Fruit fly (Drosophila melanogaster) whole organism, larva: Measurements from ENCODE around the gene CG6470.
A peak's percentile ranks its signal among the peaks of the same experiment; 100 is the strongest.

Experiments used
- noc ChIP-seq: fragments of 200-800 bp; sonication (Bioruptor generic); optimal IDR thresholded peaks from 3 replicates; lab custom pipeline; 2019; ENCODE audit warnings: missing biosample characterization, mild to moderate bottlenecking, missing genetic modification characterization, moderate library complexity

Gene CG6470

DNA sequence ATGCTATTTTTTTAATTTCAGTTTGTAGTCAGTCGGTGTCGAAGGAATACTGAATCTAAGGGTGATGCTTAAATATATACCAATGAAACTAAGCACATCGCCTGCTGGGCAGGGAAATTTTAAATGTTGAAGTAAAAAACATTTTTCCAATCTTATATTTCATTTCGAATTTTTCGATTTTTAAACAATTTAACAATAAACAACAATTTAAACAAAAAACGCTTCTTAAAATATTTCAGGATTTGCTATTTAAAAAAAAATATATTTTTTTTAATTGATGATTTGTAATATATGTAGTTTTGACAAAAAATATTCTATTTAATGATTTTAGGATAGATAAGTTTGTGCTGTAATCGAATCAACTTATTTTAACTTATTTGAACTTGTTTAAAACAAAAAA is at the start of gene CG6470:
TSS of gene CG6470 (minus strand) at position 101 of the 400 bp plus-strand sequence.
- no peak for TF ChIP-seq noc (tag; lab: Kevin White, UChicago)

DNA sequence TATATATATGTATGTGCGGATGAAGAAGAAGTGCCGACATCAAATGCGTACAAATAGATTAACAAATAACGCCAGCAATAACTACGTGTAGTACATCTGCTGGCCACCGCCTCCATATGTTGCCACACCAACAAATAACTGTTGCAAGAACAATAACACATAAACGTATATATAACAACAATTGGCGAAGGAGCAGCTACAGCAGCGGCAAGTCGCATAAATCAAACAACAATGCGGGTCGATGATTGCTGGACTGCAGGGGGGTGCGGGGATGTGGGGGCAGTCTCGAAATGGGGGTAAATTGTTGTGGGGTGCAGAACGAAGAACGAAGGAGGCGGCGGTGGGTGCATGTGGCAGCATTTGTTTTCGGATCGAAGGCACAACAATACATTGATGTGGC is 45.9 kb upstream of the CG6470 start:
- TF ChIP-seq noc (tag; lab: Kevin White, UChicago) = no peak

DNA sequence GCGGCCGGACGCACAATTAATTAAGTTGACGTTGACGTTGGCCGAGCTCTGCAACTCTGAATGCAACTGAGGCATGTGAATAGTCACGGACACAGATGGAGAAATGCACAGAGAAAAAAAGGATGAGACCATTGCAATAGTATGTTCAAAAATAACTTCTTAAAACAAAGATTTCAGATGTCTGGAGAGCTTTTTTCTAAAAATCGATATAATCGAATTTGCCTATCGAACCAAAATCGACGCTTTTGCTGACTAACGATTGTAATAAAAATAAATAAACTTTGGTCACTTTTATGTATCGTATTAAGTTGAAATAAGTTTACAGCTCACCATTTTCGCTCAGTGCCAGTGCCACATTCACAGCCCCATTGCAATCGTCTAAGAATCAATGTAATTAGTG is 43.9 kb upstream of the CG6470 start:
- TF ChIP-seq noc (tag; lab: Kevin White, UChicago) = no peak

DNA sequence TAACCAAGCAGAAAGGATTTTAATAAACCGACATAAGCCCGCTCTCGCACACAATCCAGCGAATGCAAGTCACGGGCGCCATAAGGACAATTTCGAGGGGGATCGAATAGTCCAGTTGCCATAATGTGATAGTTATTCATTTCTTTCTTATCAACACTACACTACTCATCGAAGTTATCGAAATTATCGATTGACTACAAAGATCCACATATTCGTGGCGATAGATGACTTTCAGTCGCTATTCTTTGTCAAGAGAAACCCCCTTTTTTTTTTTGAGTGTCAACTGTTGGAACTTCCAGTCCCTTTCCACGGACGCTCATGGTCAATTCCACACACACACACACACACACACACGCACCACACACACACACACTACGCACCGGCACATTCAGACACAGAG is 39.9 kb upstream of the CG6470 start:
- no peak for TF ChIP-seq noc (tag; lab: Kevin White, UChicago)

DNA sequence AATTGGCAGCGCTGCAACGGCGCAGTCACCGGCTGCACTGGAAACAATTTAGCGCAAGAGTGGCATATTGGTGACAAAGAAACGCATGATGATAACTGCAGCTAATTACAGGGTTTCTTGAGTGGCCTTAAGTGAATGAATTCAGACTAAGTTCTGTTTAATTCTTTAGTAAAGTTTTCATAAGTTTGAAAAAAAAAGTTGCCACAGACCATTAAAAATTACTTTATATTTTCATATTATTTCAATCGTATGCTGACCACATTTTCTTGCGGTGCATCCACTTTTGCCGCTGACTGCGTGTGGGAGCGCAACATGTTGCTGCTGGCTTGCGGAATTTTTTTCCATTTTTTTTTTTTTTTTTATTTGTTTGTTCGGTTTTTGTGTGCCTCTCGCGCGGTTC is 37.8 kb upstream of the CG6470 start:
- no peak for TF ChIP-seq noc (tag; lab: Kevin White, UChicago)

DNA sequence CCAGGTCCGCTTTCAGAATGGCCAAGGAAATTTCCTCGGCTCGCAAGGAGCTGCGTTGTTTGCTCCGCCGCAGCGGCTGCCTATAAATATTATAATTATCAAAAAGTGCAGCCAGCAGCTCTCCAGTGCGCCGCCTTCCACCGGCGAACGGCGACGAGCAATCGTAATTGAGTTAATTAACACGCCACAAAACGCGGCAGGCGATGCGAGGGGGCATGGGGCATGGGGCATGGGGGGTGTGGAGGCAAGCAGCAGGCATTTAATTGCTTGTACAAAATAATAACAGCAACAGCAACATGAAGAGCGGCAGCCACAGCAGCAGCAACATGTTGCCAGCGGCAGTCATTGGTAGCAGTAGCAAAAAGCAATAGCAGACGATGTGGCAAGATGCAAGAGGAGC is 36.1 kb upstream of the CG6470 start:
- no peak for TF ChIP-seq noc (tag; lab: Kevin White, UChicago)

DNA sequence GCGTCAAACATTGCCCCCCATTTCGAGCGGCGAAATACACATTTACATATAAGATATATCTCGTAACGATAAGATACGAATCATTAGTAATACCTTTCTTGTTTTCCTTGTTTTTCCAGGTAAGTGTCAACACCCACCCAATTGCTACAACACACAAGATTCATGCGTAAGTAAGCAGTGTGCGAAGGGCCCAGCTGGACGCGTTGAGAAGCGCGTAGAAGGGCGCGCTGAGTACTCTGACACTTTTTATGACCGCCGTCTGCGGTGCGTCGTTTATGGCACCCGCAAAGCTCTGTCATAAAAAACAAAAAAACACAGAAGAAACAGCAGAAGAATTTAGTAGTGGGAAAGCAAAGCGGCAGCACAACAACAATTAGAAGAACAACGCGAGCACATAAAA is 33.0 kb upstream of the CG6470 start:
- TF ChIP-seq noc (tag; lab: Kevin White, UChicago) = no peak

DNA sequence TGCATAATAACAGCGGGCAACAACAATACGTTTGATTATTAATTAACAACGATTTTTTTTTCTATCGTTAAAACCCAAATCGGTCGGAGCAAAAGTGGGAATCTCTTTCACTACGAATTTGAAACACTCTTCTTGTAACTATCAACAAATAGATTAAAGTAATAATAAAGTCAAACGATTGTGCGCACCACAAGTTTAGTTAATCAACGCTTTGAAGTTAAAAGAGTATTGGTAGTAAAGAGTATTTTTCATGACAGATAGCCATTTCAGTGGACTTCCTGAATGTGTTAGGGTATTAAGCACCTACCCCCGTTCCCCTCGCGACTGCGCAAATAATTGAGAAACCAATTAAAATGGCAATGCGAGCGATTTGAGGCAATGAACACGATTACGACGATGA is 32.1 kb upstream of the CG6470 start:
- TF ChIP-seq noc (tag; lab: Kevin White, UChicago) = peak; percentile 91

DNA sequence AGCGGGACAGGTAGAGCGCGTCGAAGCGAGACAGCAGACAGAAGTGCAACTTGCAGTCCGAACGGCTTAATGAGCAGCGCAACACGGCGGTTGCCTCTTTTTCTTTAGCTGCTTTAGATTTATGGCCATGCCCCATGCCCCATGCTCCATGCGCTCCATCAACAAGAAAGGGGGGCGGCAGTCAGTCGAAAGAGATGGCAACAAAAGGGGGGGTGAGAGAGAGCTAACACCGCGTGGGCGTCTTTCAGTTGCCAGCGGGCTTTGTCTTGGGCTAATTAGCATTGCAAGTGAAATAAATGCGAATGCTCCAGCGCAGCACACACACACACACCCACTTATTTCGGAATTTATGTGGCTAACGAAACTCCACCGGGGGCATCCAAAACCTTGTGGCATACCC is 30.5 kb upstream of the CG6470 start:
- TF ChIP-seq noc (tag; lab: Kevin White, UChicago) = no peak

DNA sequence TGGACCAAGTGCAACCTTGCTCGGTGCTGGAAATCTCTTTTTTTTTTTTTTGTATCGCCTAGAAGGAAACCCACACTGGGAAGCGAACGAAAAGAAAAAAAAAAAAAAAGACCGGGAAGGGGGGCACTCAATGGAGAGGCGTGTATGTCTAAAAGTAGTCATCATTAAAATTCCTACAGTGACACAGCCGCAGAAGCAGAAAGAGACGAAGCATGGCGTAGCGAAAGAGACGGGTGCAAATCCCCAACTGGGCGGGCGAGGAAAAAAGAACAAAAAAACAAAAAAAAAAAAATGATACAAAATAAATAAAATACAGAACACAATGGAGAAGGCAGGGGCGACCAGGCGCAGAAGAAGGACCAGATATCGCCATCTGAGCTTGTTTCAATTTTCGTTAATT is 30.1 kb upstream of the CG6470 start:
- no peak for TF ChIP-seq noc (tag; lab: Kevin White, UChicago)

DNA sequence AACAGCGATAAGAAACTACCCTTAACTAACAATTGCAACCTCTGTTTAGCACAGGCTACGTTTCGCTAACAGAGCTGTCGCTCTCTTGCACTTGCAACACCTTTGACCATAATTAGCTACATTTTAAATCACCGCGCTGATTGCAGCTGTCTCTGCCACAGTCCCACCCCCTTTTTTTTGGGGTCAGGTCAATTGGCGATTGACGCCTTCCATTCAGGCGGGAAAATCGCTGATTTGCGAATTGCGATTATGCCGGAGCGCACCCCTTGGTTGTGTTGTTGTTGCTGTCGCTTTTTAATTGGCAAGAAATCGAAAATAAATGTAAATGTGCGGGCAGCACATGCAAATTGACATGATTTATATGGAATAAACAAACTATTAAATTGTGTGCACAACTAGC is 28.7 kb upstream of the CG6470 start:
- no peak for TF ChIP-seq noc (tag; lab: Kevin White, UChicago)

DNA sequence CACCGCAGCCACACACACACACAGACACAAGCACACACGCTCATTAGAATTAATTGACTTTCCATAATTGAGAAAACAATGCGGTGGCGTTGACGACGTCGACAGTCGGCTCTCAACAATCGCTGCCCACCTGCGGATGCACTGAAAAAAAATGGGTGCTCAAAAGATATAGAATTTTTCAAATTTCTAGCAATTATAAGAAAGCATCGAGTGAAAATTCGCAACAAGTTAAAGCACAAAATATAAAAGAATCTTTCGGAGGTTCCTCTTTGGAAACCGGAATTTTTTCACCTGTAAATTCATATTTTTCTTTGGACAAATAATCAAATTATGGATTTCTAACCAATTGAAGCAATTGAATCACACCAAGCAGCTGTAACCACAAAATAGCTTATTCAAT is 27.2 kb upstream of the CG6470 start:
- no peak for TF ChIP-seq noc (tag; lab: Kevin White, UChicago)

DNA sequence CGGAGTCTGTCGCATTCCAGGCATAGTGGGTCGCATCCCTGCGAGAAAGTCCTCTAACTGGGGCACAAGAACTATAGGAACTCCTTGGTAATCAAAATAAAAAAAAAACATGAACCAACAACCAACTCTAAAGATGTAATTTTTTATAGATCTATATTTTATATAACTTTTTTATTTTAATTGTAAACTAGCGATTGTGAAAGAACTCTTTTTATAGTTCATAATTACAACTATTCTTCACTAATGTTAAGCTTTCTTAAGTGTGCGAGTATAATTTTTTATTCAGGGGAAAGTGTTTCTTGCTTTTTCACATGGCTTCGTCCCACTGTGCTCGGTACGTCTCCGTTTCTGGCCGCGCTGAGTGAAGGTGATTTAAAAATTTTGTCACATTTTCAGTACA is 25.6 kb upstream of the CG6470 start:
- TF ChIP-seq noc (tag; lab: Kevin White, UChicago) = no peak

DNA sequence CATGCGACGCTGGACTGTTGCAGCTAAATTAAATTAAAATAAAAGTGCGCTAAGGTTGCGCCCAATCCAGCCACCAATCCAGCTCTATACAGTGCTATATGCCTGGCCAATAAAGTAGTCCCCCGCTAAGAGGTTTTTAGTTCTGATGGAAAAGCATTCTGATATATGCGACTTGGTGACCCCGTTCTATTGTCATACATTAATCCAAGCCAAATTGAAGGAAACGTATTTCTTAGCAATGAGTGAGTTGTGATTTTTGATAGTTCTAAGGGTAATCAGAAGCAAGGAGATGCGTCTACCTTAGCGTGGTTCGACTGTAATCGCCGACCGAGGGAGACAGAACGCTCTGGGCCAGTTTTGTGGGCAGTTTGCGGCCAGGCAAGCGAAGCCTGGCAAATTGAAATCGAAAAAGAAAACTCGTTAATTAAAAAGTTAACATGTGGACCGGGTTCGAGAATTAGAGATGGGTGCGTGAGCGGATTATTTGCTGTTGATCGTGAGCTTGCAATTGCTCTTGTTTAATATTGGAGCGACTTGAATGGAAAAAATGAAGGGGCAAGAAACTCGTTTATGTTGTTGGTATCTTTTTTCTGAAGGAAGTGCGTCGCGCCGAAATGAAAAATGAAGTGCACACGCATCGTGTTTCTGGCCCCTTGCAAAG is 23.7 kb upstream of the CG6470 start:
- no peak for TF ChIP-seq noc (tag; lab: Kevin White, UChicago)

DNA sequence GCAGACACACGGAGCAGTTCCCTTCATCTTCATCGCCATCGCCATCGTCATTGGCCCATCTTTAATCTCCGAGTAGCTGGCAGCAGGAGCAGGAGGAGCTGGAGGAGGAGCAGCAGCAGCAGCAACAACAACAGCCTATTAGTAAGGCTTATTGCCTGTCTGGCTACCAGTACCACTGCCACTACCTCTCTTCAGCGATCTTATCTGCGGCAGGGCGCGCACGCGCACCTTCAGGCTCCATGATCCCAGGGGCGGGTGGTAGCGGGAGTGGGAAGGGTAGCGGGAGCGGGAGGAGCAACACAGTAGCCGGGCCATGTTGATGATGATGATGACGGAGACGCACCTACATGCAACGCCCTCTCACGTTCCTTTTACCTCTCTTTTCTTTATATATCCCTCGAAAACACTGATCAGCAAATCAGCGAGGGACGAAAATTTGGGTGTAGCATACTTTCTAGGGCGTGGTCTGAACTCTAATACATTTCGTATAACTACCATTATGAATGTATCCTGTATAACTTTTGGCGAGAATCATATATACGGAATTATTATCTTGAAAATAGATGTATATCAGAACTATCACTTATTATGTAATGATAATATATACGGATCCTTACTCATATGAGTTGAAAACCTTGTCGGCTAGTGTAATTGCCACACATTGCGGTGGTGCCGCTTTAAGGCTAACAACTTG is 22.5 kb upstream of the CG6470 start:
- TF ChIP-seq noc (tag; lab: Kevin White, UChicago) = no peak

DNA sequence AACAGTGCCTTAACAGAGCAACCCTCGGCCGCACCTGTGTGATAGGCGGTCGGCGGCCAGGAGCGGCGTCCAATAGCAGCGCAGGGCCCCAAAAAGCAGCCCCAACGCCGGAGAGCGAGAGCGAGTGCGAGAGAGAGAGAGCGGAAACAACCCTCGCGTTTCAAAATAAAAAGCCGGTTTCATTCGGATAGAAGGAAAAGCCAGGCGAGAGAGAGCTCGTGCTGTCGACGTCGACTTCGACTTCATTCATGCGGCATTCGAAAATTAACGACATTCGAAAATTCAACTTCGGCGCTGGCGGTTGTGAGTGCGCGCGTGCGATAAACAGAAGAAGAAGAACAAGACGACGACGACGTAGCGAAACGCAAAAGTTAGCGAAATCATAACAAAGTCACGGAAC is 19.7 kb upstream of the CG6470 start:
- no peak for TF ChIP-seq noc (tag; lab: Kevin White, UChicago)

DNA sequence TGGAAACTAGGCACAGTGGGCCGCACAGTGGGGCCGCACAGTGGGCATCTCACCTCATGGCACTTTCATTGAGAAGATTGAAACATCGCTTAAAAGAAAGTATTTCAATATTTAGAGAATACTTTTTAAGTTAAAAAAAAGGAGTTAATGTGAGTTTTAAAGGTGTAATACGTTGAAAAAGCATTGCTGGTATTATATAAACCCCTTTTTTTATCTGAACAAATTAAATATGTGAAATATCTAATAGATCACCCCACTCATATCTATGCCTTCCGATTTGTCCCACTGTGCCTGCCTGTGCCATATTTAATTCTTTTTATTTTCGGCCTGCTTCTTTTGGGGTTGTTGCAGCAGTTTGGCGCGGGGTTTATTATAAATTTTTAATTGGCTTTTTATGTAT is 18.6 kb upstream of the CG6470 start:
- no peak for TF ChIP-seq noc (tag; lab: Kevin White, UChicago)
